Worm (Caenorhabditis elegans): ENCODE data around the gene ndub-3.

- TF ChIP-seq ztf-29 (GFP tag; IDR thresholded peaks at IDR 0.05) (no peak), cog-1 (tag; optimal IDR thresholded peaks at IDR 0.05) (no peak), T22C8.4 (GFP tag; IDR thresholded peaks at IDR 0.05) (no peak), ztf-23 (GFP tag; IDR thresholded peaks at IDR 0.05) (no peak), flt-1 (GFP tag; IDR thresholded peaks at IDR 0.05) (no peak), klf-2 (GFP tag; conservative IDR thresholded peaks at IDR 0.05) (no peak), med-1 (GFP tag; optimal IDR thresholded peaks at IDR 0.05; ENCODE audit: insufficient read depth) (no peak), tab-1 (GFP tag; IDR thresholded peaks at IDR 0.05) (no peak)
Observed at ce11 chrII:8920315-8920714, 44.4 kb downstream of the ndub-3 start.

All from whole organism, midembryonic.